Fruit fly (Drosophila melanogaster): ENCODE results near the gene Ipp.

DNA sequence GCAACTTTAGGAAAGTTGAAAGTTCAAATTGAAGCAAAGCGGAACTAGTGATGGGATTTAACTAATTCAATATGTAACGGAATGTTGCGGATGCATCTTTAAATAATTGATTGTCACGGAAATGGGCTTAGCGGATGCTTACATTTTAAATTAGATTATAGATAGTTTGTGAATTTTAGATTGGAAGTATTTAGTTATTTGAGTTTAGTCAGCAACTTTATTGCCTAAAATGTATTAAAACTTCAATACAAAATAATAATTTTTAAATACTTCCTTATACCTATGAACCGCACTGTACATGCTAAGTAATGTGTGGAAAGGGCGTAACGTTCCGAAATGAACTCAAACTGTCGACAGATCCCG, 48.3 kb downstream of the Ipp start:
- TF ChIP-seq EcR (GFP tag; optimal IDR thresholded peaks at IDR 0.05) = no peak
- TF ChIP-seq usp (GFP tag; optimal IDR thresholded peaks at IDR 0.05) = no peak
